Worm (Caenorhabditis elegans) whole organism, L1 larva: Measurements from ENCODE around the gene F36H9.4.
A peak's percentile ranks its signal among the peaks of the same experiment; 100 is the strongest.

Experiments used
- C16A3.4 ChIP-seq: fragments of 150-350 bp; optimal IDR thresholded peaks from 2 replicates; lab custom pipeline; 2014; ENCODE audit warnings: missing biosample characterization, missing genetic modification characterization
- C34B4.2 ChIP-seq: sonication (generic microtip); optimal IDR thresholded peaks from 2 replicates; lab custom pipeline; 2017; ENCODE audit warnings: mild to moderate bottlenecking, missing genetic modification characterization, missing compliant biosample characterization
- Y116A8C.19 ChIP-seq: sonication (generic microtip); optimal IDR thresholded peaks from 2 replicates; lab custom pipeline; 2016; ENCODE audit warnings: missing compliant biosample characterization, missing genetic modification characterization, borderline replicate concordance
- aha-1 ChIP-seq: fragments of 150-350 bp; optimal IDR thresholded peaks from 2 replicates; lab custom pipeline; 2014; ENCODE audit warnings: missing biosample characterization, missing genetic modification characterization
- ama-1 ChIP-seq: fragments of 150-350 bp; optimal IDR thresholded peaks from 2 replicates; lab custom pipeline; 2014
- ceh-63 ChIP-seq: fragments of 200-800 bp; sonication (Bioruptor generic); optimal IDR thresholded peaks from 2 replicates; lab custom pipeline; 2018; ENCODE audit warnings: mild to moderate bottlenecking, missing genetic modification characterization, missing compliant biosample characterization
- ceh-8 ChIP-seq: fragments of 200-800 bp; sonication (Bioruptor generic); optimal IDR thresholded peaks from 2 replicates; lab custom pipeline; 2018; ENCODE audit warnings: mild to moderate bottlenecking, missing genetic modification characterization, moderate library complexity, missing compliant biosample characterization
- ceh-82 ChIP-seq, 3 experiments: fragments of 150-350 bp in 1 of 3; sonication (generic microtip) in 2 of 3; optimal IDR thresholded peaks; 2 replicates each; lab custom pipeline; 2014 to 2017; ENCODE audit warnings: missing biosample characterization in 3 of 3, missing genetic modification characterization in 3 of 3
- ceh-88 ChIP-seq: fragments of 200-800 bp; sonication (Bioruptor generic); IDR thresholded peaks from 2 replicates; pipeline ENCODE4 v1.3.6; 2022; ENCODE audit warnings: missing genetic modification characterization, missing compliant biosample characterization
- ceh-90 ChIP-seq: sonication (generic microtip); optimal IDR thresholded peaks from 2 replicates; lab custom pipeline; 2016; ENCODE audit warnings: missing genetic modification characterization, missing compliant biosample characterization
- ces-1 ChIP-seq: fragments of 150-350 bp; optimal IDR thresholded peaks from 2 replicates; lab custom pipeline; 2014; ENCODE audit warnings: missing biosample characterization, missing genetic modification reagents, missing genetic modification characterization
- dpl-1 ChIP-seq, 3 experiments: fragments of 150-350 bp in 2 of 3; sonication (generic microtip) in 1 of 3; optimal IDR thresholded peaks; 2 replicates each; lab custom pipeline; 2014 to 2017; ENCODE audit warnings: missing biosample characterization in 3 of 3, missing genetic modification characterization in 3 of 3, missing genetic modification reagents in 3 of 3
- dsc-1 ChIP-seq: sonication (generic microtip); optimal IDR thresholded peaks from 2 replicates; lab custom pipeline; 2016; ENCODE audit warnings: mild to moderate bottlenecking, missing genetic modification characterization, missing compliant biosample characterization
- efl-1 ChIP-seq, 4 experiments: fragments of 150-350 bp; optimal IDR thresholded peaks in 3 of 4; peaks in 1 of 4; 1 replicate in 1 of 4; 2 replicates in 3 of 4; lab custom pipeline; 2014; ENCODE audit warnings: missing biosample characterization in 2 of 4, missing genetic modification characterization in 2 of 4, missing genetic modification reagents in 2 of 4
- ets-5 ChIP-seq: fragments of 200-800 bp; sonication (Bioruptor generic); IDR thresholded peaks from 2 replicates; pipeline ENCODE4 v1.3.6; 2022; ENCODE audit warnings: missing genetic modification characterization, missing compliant biosample characterization
- hlh-17 ChIP-seq: fragments of 200-800 bp; sonication (Bioruptor generic); optimal IDR thresholded peaks from 2 replicates; lab custom pipeline; 2018; ENCODE audit warnings: missing genetic modification characterization, mild to moderate bottlenecking, missing compliant biosample characterization, moderate library complexity, borderline replicate concordance
- isw-1 ChIP-seq: fragments of 200-800 bp; sonication (Bioruptor generic); IDR thresholded peaks from 2 replicates; pipeline ENCODE4 v1.3.6; 2022; ENCODE audit warnings: missing genetic modification characterization, missing compliant biosample characterization
- jun-1 ChIP-seq: fragments of 150-350 bp; optimal IDR thresholded peaks from 2 replicates; lab custom pipeline; 2014; ENCODE audit warnings: missing biosample characterization, missing genetic modification reagents, missing genetic modification characterization
- lin-13 ChIP-seq: fragments of 150-350 bp; optimal IDR thresholded peaks from 2 replicates; lab custom pipeline; 2014; ENCODE audit warnings: missing biosample characterization, missing genetic modification reagents, missing genetic modification characterization
- lin-14 ChIP-seq: fragments of 200-800 bp; sonication (Bioruptor generic); optimal IDR thresholded peaks from 2 replicates; lab custom pipeline; 2018; ENCODE audit warnings: mild to moderate bottlenecking, missing genetic modification characterization, moderate library complexity, missing compliant biosample characterization
- lin-35 ChIP-seq, 2 experiments: fragments of 150-350 bp; optimal IDR thresholded peaks; 2 replicates each; lab custom pipeline; 2014; ENCODE audit warnings: missing biosample characterization in 2 of 2, missing genetic modification characterization in 2 of 2, missing genetic modification reagents in 2 of 2
- mab-9 ChIP-seq: fragments of 200-800 bp; sonication (Bioruptor generic); IDR thresholded peaks from 2 replicates; pipeline ENCODE4 v1.3.6; 2022; ENCODE audit warnings: missing genetic modification reagents, missing genetic modification characterization, missing compliant biosample characterization
- mdl-1 ChIP-seq, 2 experiments: fragments of 150-350 bp; optimal IDR thresholded peaks; 2 replicates each; lab custom pipeline; 2014 to 2017; ENCODE audit warnings: missing biosample characterization in 2 of 2, missing genetic modification characterization in 2 of 2, inconsistent platforms in 1 of 2
- nhr-11 ChIP-seq: fragments of 150-350 bp; optimal IDR thresholded peaks from 2 replicates; lab custom pipeline; 2014; ENCODE audit warnings: missing biosample characterization, missing genetic modification characterization
- nhr-12 ChIP-seq: sonication (generic microtip); optimal IDR thresholded peaks from 2 replicates; lab custom pipeline; 2017; ENCODE audit warnings: missing biosample characterization, missing genetic modification characterization
- nhr-19 ChIP-seq: fragments of 200-800 bp; sonication (Bioruptor generic); conservative IDR thresholded peaks from 2 replicates; pipeline ENCODE4 v1.3.6; 2022; ENCODE audit warnings: missing genetic modification characterization, missing compliant biosample characterization
- nhr-20 ChIP-seq: sonication (generic microtip); optimal IDR thresholded peaks from 2 replicates; lab custom pipeline; 2016; ENCODE audit warnings: mild to moderate bottlenecking, missing genetic modification characterization, missing compliant biosample characterization
- nhr-237 ChIP-seq: fragments of 150-350 bp; optimal IDR thresholded peaks from 2 replicates; lab custom pipeline; 2014; ENCODE audit warnings: missing biosample characterization, missing genetic modification characterization
- nhr-28 ChIP-seq: fragments of 150-350 bp; optimal IDR thresholded peaks from 2 replicates; lab custom pipeline; 2014; ENCODE audit warnings: missing biosample characterization, missing genetic modification characterization
- nhr-71 ChIP-seq: sonication (generic microtip); optimal IDR thresholded peaks from 2 replicates; lab custom pipeline; 2016; ENCODE audit warnings: mild to moderate bottlenecking, missing genetic modification characterization, moderate library complexity, missing compliant biosample characterization
- nhr-76 ChIP-seq: sonication (generic microtip); optimal IDR thresholded peaks from 2 replicates; lab custom pipeline; 2017; ENCODE audit warnings: missing biosample characterization, missing genetic modification characterization
- nhr-77 ChIP-seq: fragments of 150-350 bp; optimal IDR thresholded peaks from 2 replicates; lab custom pipeline; 2014; ENCODE audit warnings: missing biosample characterization, missing genetic modification characterization
- nhr-84 ChIP-seq: sonication (generic microtip); optimal IDR thresholded peaks from 2 replicates; lab custom pipeline; 2017; ENCODE audit warnings: missing biosample characterization, missing genetic modification characterization
- pag-3 ChIP-seq: sonication (generic microtip); optimal IDR thresholded peaks from 2 replicates; lab custom pipeline; 2017; ENCODE audit warnings: missing genetic modification characterization, mild to moderate bottlenecking, missing compliant biosample characterization, antibody characterized with exemption, borderline replicate concordance; ENCODE audit not compliant: insufficient read depth
- pqm-1 ChIP-seq: sonication (generic microtip); optimal IDR thresholded peaks from 3 replicates; lab custom pipeline; 2017; ENCODE audit warnings: missing biosample characterization, missing genetic modification characterization
- rnt-1 ChIP-seq: sonication (generic microtip); optimal IDR thresholded peaks from 2 replicates; lab custom pipeline; 2016; ENCODE audit warnings: mild to moderate bottlenecking, missing genetic modification characterization, moderate library complexity, missing compliant biosample characterization
- skn-1 ChIP-seq: fragments of 150-350 bp; optimal IDR thresholded peaks from 2 replicates; lab custom pipeline; 2014; ENCODE audit warnings: missing biosample characterization, missing genetic modification characterization
- snu-23 ChIP-seq: sonication (generic microtip); optimal IDR thresholded peaks from 2 replicates; lab custom pipeline; 2016; ENCODE audit warnings: missing genetic modification characterization, missing compliant biosample characterization
- sox-4 ChIP-seq: sonication (generic microtip); optimal IDR thresholded peaks from 2 replicates; lab custom pipeline; 2016; ENCODE audit warnings: missing genetic modification characterization, missing compliant biosample characterization
- sptf-1 ChIP-seq: fragments of 150-350 bp; optimal IDR thresholded peaks from 2 replicates; lab custom pipeline; 2014; ENCODE audit warnings: missing biosample characterization, missing genetic modification characterization
- swsn-7 ChIP-seq: sonication (generic microtip); optimal IDR thresholded peaks from 2 replicates; lab custom pipeline; 2016; ENCODE audit warnings: missing genetic modification characterization, missing compliant biosample characterization
- tlp-1 ChIP-seq: fragments of 150-350 bp; optimal IDR thresholded peaks from 2 replicates; lab custom pipeline; 2014; ENCODE audit warnings: missing biosample characterization, missing genetic modification characterization
- unc-130 ChIP-seq: fragments of 150-350 bp; optimal IDR thresholded peaks from 2 replicates; lab custom pipeline; 2017; ENCODE audit warnings: missing biosample characterization, missing genetic modification characterization, inconsistent platforms
- unc-62 ChIP-seq: fragments of 150-350 bp; optimal IDR thresholded peaks from 2 replicates; lab custom pipeline; 2014; ENCODE audit warnings: missing biosample characterization, missing genetic modification reagents, missing genetic modification characterization
- unc-86 ChIP-seq: sonication (generic microtip); optimal IDR thresholded peaks from 2 replicates; lab custom pipeline; 2016; ENCODE audit warnings: missing genetic modification characterization, missing compliant biosample characterization
- vab-15 ChIP-seq: sonication (generic microtip); optimal IDR thresholded peaks from 2 replicates; lab custom pipeline; 2017; ENCODE audit warnings: missing genotype, mild to moderate bottlenecking, missing genetic modification characterization, missing compliant biosample characterization
- zag-1 ChIP-seq: fragments of 150-350 bp; optimal IDR thresholded peaks from 2 replicates; lab custom pipeline; 2014; ENCODE audit warnings: missing biosample characterization, missing genetic modification characterization

The F36H9.4 gene

ce11 chrV:1781922-1782321 is 2.9 kb upstream of the F36H9.4 start, which contains the start of gene F36H9.5:
Gene F36H9.5, minus strand, starts transcription at chrV:1782022.
- no peak for TF ChIP-seq nhr-71 (tag; lab: Kevin White, UChicago)
- no peak for TF ChIP-seq ets-5 (GFP tag; lab: Robert Waterston, UW)
- no peak for TF ChIP-seq skn-1
- no peak for TF ChIP-seq vab-15
- no peak for TF ChIP-seq ceh-88 (GFP tag; lab: Robert Waterston, UW)
- no peak for TF ChIP-seq snu-23 (GFP tag; lab: Kevin White, UChicago)
- no peak for TF ChIP-seq nhr-237 (tag; lab: Kevin White, UChicago)
- TF ChIP-seq ceh-90 = no peak
- no peak for TF ChIP-seq ceh-82 (tag; optimal IDR thresholded peaks at IDR 0.05; lab: Kevin White, UChicago)
- no peak for TF ChIP-seq nhr-76 (tag; lab: Kevin White, UChicago)
- TF ChIP-seq dsc-1 (tag; lab: Kevin White, UChicago) = no peak
- no peak for TF ChIP-seq tlp-1 (tag; lab: Kevin White, UChicago)
- TF ChIP-seq pqm-1 (tag; lab: Kevin White, UChicago) = no peak
- TF ChIP-seq ceh-8 = no peak
- TF ChIP-seq nhr-20 = no peak
- no peak for TF ChIP-seq ama-1 (lab: Kevin White, UChicago)
- TF ChIP-seq rnt-1 (tag; lab: Kevin White, UChicago) = no peak
- TF ChIP-seq nhr-19 (GFP tag; lab: Robert Waterston, UW) = no peak
- TF ChIP-seq mab-9 (GFP tag; lab: Robert Waterston, UW) = no peak

DNA sequence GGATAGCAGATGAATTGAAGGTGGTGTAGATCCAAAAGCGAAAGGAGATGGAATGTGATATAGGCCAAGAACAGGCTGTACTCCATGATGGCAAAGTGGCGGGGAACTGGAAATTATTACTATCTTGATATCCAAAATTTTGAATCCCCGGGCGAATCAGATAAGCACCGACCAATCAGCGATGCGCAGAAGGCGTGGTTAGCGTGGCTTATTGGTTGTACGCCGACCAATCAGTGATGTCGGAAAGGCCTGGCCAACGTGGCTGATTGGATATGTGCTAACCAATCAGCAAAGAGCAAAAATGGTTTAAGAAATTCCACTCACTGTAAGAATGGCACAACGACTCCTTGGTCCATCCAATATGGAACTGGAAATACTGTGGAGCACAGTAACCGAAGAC is 958 bp upstream of the F36H9.4 start:
- TF ChIP-seq C16A3.4 (tag; lab: Kevin White, UChicago) (no peak), mdl-1 (tag; optimal IDR thresholded peaks at IDR 0.05; lab: Kevin White, UChicago) (no peak), rnt-1 (tag; lab: Kevin White, UChicago) (no peak), ceh-63 (no peak), sox-4 (tag; lab: Kevin White, UChicago) (no peak), nhr-28 (tag; lab: Kevin White, UChicago) (no peak)

DNA sequence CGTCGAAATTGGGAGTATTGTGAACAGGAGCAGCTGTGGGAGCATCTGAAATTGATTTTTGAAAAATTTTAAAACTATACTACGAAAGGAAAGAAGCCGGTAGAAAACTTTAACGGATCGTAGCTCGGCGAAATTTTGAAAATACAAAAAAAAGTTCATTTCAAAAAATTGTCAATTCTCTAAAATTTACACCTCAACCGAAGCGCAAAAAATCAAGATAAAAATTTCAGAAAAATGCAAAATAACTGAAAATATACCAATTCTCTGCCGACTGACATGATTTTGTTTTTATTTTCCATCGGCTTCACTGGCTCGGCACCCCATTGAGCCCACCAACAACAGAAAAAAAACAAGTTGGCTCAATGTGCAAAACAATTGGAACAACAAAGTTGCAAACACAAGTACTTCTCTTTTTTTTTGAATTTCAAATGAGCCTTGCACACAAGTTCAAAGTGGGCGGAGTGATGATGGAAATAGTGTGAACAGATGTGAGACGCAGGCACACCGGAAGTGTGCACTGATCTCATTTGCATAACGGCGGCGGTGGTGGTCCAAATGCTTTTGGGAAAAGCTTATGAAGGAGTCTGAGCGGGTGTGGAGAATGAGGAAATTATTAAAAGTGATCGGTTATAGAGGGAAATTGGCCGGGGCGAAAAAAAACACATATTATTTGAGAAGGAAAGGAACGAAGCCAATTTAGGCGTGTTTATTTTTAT is 4.0 kb downstream of the F36H9.4 start, which contains the start of gene F36H9.7:
TSS of gene F36H9.7 (minus strand) at position 51 of the 716 bp plus-strand sequence.
- TF ChIP-seq nhr-20 (no peak), lin-14 (peak; percentile 36), dpl-1 (GFP tag; optimal IDR thresholded peaks at IDR 0.05; lab: Kevin White, UChicago) (no peak), hlh-17 (GFP tag; lab: Kevin White, UChicago) (no peak)

ce11 chrV:1773120-1773519 is 5.9 kb downstream of the F36H9.4 start:
- no peak for TF ChIP-seq Y116A8C.19
- TF ChIP-seq unc-62 (GFP tag; lab: Kevin White, UChicago) = no peak
- TF ChIP-seq nhr-11 (tag; lab: Kevin White, UChicago) = no peak
- TF ChIP-seq aha-1 (tag; lab: Kevin White, UChicago) = no peak
- peak; percentile 11 to 30 for TF ChIP-seq efl-1 (optimal IDR thresholded peaks at IDR 0.05; lab: Kevin White, UChicago)
- peak; percentile 37 to 94 for TF ChIP-seq efl-1 (GFP tag; optimal IDR thresholded peaks at IDR 0.05 in 1 of 2; lab: Kevin White, UChicago)
- TF ChIP-seq lin-13 (GFP tag; lab: Kevin White, UChicago) = no peak
- TF ChIP-seq unc-86 (tag; lab: Kevin White, UChicago) = no peak
- TF ChIP-seq zag-1 = no peak
- no peak for TF ChIP-seq ces-1 (GFP tag; lab: Kevin White, UChicago)
- no peak for TF ChIP-seq ceh-82 (tag; optimal IDR thresholded peaks at IDR 0.05; lab: Kevin White, UChicago)
- TF ChIP-seq isw-1 (GFP tag; lab: Robert Waterston, UW) = no peak
- no peak for TF ChIP-seq swsn-7 (tag; lab: Kevin White, UChicago)
- TF ChIP-seq nhr-84 (tag; lab: Kevin White, UChicago) = no peak
- no peak for TF ChIP-seq sptf-1
- peak in 1 of 2 experiments; percentile 3 for TF ChIP-seq lin-35 (GFP tag; optimal IDR thresholded peaks at IDR 0.05; lab: Kevin White, UChicago)
- TF ChIP-seq nhr-77 = no peak
- TF ChIP-seq unc-130 = peak; percentile 11
- TF ChIP-seq pag-3 (tag; lab: Kevin White, UChicago) = no peak
- TF ChIP-seq C34B4.2 (tag; lab: Kevin White, UChicago) = no peak
- peak; percentile 9 for TF ChIP-seq snu-23 (GFP tag; lab: Kevin White, UChicago)
- no peak for TF ChIP-seq jun-1 (tag; lab: Kevin White, UChicago)
- TF ChIP-seq dsc-1 (tag; lab: Kevin White, UChicago) = no peak
- TF ChIP-seq sox-4 (tag; lab: Kevin White, UChicago) = no peak
- TF ChIP-seq nhr-12 = no peak
